Fruit fly (Drosophila melanogaster) whole organism: ENCODE results near the gene Naa40.

Experiments
- CG8478 ChIP-seq: fragments of >200 bp; optimal IDR thresholded peaks from 2 replicates; lab custom pipeline; 2018; ENCODE audit warnings: inconsistent platforms
- EcR ChIP-seq, 2 experiments: fragments of >200 bp; optimal IDR thresholded peaks; 2 replicates each; lab custom pipeline; 2017; ENCODE audit warnings: missing biosample characterization in 2 of 2, missing genetic modification characterization in 2 of 2, missing genetic modification reagents in 2 of 2
- pan ChIP-seq: fragments of >200 bp; optimal IDR thresholded peaks from 2 replicates; lab custom pipeline; 2017
- usp ChIP-seq: fragments of >200 bp; optimal IDR thresholded peaks from 2 replicates; lab custom pipeline; 2017; ENCODE audit warnings: missing biosample characterization, missing genetic modification characterization, mixed read lengths

dm6 chr3R:29773833-29774324 is 49.1 kb upstream of the Naa40 start:
- TF ChIP-seq EcR (GFP tag; optimal IDR thresholded peaks at IDR 0.05; lab: Kevin White, UChicago) (no peak), CG8478 (lab: Kevin White, UChicago) (no peak), pan (lab: Kevin White, UChicago) (peak; percentile 43), usp (GFP tag; lab: Kevin White, UChicago) (no peak)
